Worm (Caenorhabditis elegans): ENCODE results near the gene nhx-4.

DNA sequence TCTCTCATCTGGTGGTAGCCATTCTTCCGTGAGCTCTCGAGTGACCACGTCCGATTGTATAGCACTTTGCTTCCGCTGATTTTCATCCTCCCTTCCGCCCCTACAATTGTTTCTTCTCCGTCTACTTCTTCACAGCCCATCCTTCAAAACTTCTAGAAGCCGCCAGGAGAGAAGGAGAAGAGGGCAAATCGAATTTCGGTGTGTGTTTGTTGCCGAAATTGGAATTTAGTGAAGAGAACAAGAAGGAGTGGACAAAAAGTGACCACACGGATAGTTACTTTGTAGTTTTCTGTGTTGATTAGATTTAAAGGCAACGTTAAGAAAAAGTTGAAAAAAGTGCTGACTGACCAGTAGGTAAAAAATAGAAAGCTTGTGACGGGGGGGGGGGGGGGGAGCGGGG, 21.0 kb upstream of the nhx-4 start:
- no peak for TF ChIP-seq flt-1 (GFP tag; IDR thresholded peaks at IDR 0.05)
- TF ChIP-seq T22C8.4 (GFP tag; IDR thresholded peaks at IDR 0.05) = no peak
- TF ChIP-seq ztf-23 (GFP tag; IDR thresholded peaks at IDR 0.05) = no peak
- no peak for TF ChIP-seq ztf-29 (GFP tag; IDR thresholded peaks at IDR 0.05)
- no peak for TF ChIP-seq ref-1 (GFP tag; conservative IDR thresholded peaks at IDR 0.05)
- TF ChIP-seq klf-2 (GFP tag; conservative IDR thresholded peaks at IDR 0.05) = no peak
